Fruit fly (Drosophila melanogaster) whole organism, embryonic: ENCODE data around the gene Ythdf.

Experiments used
- Antp ChIP-seq: fragments of 200-800 bp; sonication (Bioruptor generic); optimal IDR thresholded peaks from 3 replicates; lab custom pipeline; 2016; ENCODE audit warnings: missing biosample characterization, missing genetic modification characterization
- Bdp1 ChIP-seq: fragments of 200-800 bp; sonication (Bioruptor generic); optimal IDR thresholded peaks from 3 replicates; lab custom pipeline; 2016; ENCODE audit warnings: missing biosample characterization, missing genetic modification characterization
- Bteb2 ChIP-seq: fragments of 200-800 bp; sonication (Bioruptor generic); optimal IDR thresholded peaks from 2 replicates; lab custom pipeline; 2016; ENCODE audit warnings: missing biosample characterization, missing genetic modification characterization
- CG11398 ChIP-seq: fragments of 200-800 bp; sonication (Bioruptor generic); optimal IDR thresholded peaks from 2 replicates; lab custom pipeline; 2016; ENCODE audit warnings: missing biosample characterization, missing genetic modification characterization
- CG11560 ChIP-seq: fragments of 200-800 bp; sonication (Bioruptor generic); IDR thresholded peaks from 3 replicates; pipeline ENCODE4 v1.3.6; 2022; ENCODE audit warnings: missing biosample characterization, missing genetic modification characterization
- CG12071 ChIP-seq: fragments of 200-800 bp; sonication (Bioruptor generic); optimal IDR thresholded peaks from 3 replicates; lab custom pipeline; 2018; ENCODE audit warnings: missing biosample characterization, mild to moderate bottlenecking, missing genetic modification characterization
- CG12391 ChIP-seq: fragments of 200-800 bp; sonication (Bioruptor generic); optimal IDR thresholded peaks from 3 replicates; lab custom pipeline; 2018; ENCODE audit warnings: missing biosample characterization, mild to moderate bottlenecking, missing genetic modification characterization, moderate library complexity
- CG14667 ChIP-seq: fragments of 200-800 bp; sonication (Bioruptor generic); IDR thresholded peaks from 2 replicates; pipeline ENCODE4 v1.3.6; 2022; ENCODE audit warnings: missing biosample characterization, missing genetic modification characterization
- CG1647 ChIP-seq: fragments of 200-800 bp; sonication (Bioruptor generic); optimal IDR thresholded peaks from 3 replicates; lab custom pipeline; 2016; ENCODE audit warnings: missing biosample characterization, missing genetic modification characterization
- CG1832 ChIP-seq: fragments of 200-800 bp; sonication (Bioruptor generic); optimal IDR thresholded peaks from 2 replicates; lab custom pipeline; 2017; ENCODE audit warnings: missing biosample characterization, mild to moderate bottlenecking, missing genetic modification characterization, inconsistent platforms
- CG18764 ChIP-seq: fragments of 200-800 bp; sonication (Bioruptor generic); optimal IDR thresholded peaks from 3 replicates; lab custom pipeline; 2016; ENCODE audit warnings: missing biosample characterization, missing genetic modification characterization
- CG2678 ChIP-seq: fragments of 200-800 bp; sonication (Bioruptor generic); optimal IDR thresholded peaks from 3 replicates; lab custom pipeline; 2019; ENCODE audit warnings: missing biosample characterization, mild to moderate bottlenecking, missing genetic modification characterization, moderate library complexity
- CG3281 ChIP-seq: fragments of 200-800 bp; sonication (Bioruptor generic); optimal IDR thresholded peaks from 3 replicates; lab custom pipeline; 2017; ENCODE audit warnings: missing biosample characterization, mild to moderate bottlenecking, missing genetic modification characterization
- CG34422 ChIP-seq: fragments of 200-800 bp; sonication (Bioruptor generic); IDR thresholded peaks from 3 replicates; pipeline ENCODE4 v1.3.6; 2022; ENCODE audit warnings: missing biosample characterization, missing genetic modification characterization
- CG4617 ChIP-seq: fragments of 200-800 bp; sonication (Bioruptor generic); optimal IDR thresholded peaks from 3 replicates; lab custom pipeline; 2016; ENCODE audit warnings: missing biosample characterization, missing genetic modification characterization, borderline replicate concordance
- CG6175 ChIP-seq: fragments of 200-800 bp; sonication (Bioruptor generic); IDR thresholded peaks from 3 replicates; pipeline ENCODE4 v1.3.6; 2022; ENCODE audit warnings: missing biosample characterization, missing genetic modification characterization
- CG6854 ChIP-seq: fragments of 200-800 bp; sonication (Bioruptor generic); optimal IDR thresholded peaks from 3 replicates; lab custom pipeline; 2017; ENCODE audit warnings: missing biosample characterization, mild to moderate bottlenecking, missing genetic modification characterization
- CG7745 ChIP-seq: fragments of 200-800 bp; sonication (Bioruptor generic); optimal IDR thresholded peaks from 2 replicates; lab custom pipeline; 2018; ENCODE audit warnings: missing biosample characterization, mild to moderate bottlenecking, missing genetic modification characterization, moderate library complexity
- CG7786 ChIP-seq: fragments of 200-800 bp; sonication (Bioruptor generic); optimal IDR thresholded peaks from 2 replicates; lab custom pipeline; 2016; ENCODE audit warnings: missing biosample characterization, missing genetic modification characterization
- Camta ChIP-seq: fragments of 200-800 bp; sonication (Bioruptor generic); optimal IDR thresholded peaks from 2 replicates; lab custom pipeline; 2016; ENCODE audit warnings: missing biosample characterization, missing genetic modification characterization
- D19B ChIP-seq: fragments of 200-800 bp; sonication (Bioruptor generic); optimal IDR thresholded peaks from 2 replicates; lab custom pipeline; 2017; ENCODE audit warnings: missing biosample characterization, mild to moderate bottlenecking, missing genetic modification characterization
- Dad ChIP-seq: fragments of 200-800 bp; sonication (Bioruptor generic); optimal IDR thresholded peaks from 3 replicates; lab custom pipeline; 2016; ENCODE audit warnings: missing biosample characterization, missing genetic modification characterization
- Dfd ChIP-seq, 2 experiments: fragments of >200 bp; optimal IDR thresholded peaks; 2 replicates each; lab custom pipeline; 2017; ENCODE audit warnings: missing biosample characterization in 2 of 2, missing genetic modification characterization in 2 of 2
- Dref ChIP-seq: fragments of 200-800 bp; sonication (Bioruptor generic); IDR thresholded peaks from 2 replicates; pipeline ENCODE4 v1.3.6; 2022; ENCODE audit warnings: missing biosample characterization, missing genetic modification characterization
- Drgx ChIP-seq: fragments of 200-800 bp; sonication (Bioruptor generic); IDR thresholded peaks from 2 replicates; pipeline ENCODE4 v1.3.6; 2022; ENCODE audit warnings: missing biosample characterization, missing genetic modification characterization
- Ets65A ChIP-seq: fragments of 200-800 bp; sonication (Bioruptor generic); peaks from one replicate; lab custom pipeline; 2016; ENCODE audit warnings: missing biosample characterization, missing genetic modification characterization
- Ets97D ChIP-seq: fragments of 200-800 bp; sonication (Bioruptor generic); optimal IDR thresholded peaks from 3 replicates; lab custom pipeline; 2016; ENCODE audit warnings: missing biosample characterization, missing genetic modification characterization
- HLHmδ ChIP-seq: fragments of 200-800 bp; sonication (Bioruptor generic); optimal IDR thresholded peaks from 2 replicates; lab custom pipeline; 2018; ENCODE audit warnings: missing biosample characterization, mild to moderate bottlenecking, missing genetic modification characterization, moderate library complexity
- Nf-YB ChIP-seq: fragments of 200-800 bp; sonication (Bioruptor generic); optimal IDR thresholded peaks from 3 replicates; lab custom pipeline; 2019; ENCODE audit warnings: missing biosample characterization, mild to moderate bottlenecking, missing genetic modification characterization, moderate library complexity
- Ravus ChIP-seq: fragments of 200-800 bp; sonication (Bioruptor generic); IDR thresholded peaks from 2 replicates; pipeline ENCODE4 v1.3.6; 2022; ENCODE audit warnings: missing biosample characterization, missing genetic modification characterization
- Sin3A ChIP-seq: fragments of >200 bp; optimal IDR thresholded peaks from 2 replicates; lab custom pipeline; 2018
- Ssrp ChIP-seq: fragments of 200-800 bp; sonication (Bioruptor generic); optimal IDR thresholded peaks from 2 replicates; lab custom pipeline; 2018; ENCODE audit warnings: missing biosample characterization, mild to moderate bottlenecking, missing genetic modification characterization, moderate library complexity
- YL-1 ChIP-seq: fragments of 200-800 bp; sonication (Bioruptor generic); optimal IDR thresholded peaks from 3 replicates; lab custom pipeline; 2017; ENCODE audit warnings: missing biosample characterization, mild to moderate bottlenecking, missing genetic modification characterization
- chinmo ChIP-seq: fragments of 200-800 bp; sonication (Bioruptor generic); IDR thresholded peaks from 4 replicates; pipeline ENCODE4 v1.3.6; 2022; ENCODE audit warnings: missing biosample characterization, missing genetic modification characterization; ENCODE audit not compliant: partially characterized antibody
- crol ChIP-seq: fragments of 200-800 bp; sonication (Bioruptor generic); IDR thresholded peaks from 2 replicates; pipeline ENCODE4 v1.3.6; 2022; ENCODE audit warnings: missing biosample characterization, missing genetic modification characterization
- da ChIP-seq: fragments of 200-800 bp; sonication (Bioruptor generic); optimal IDR thresholded peaks from 2 replicates; lab custom pipeline; 2016; ENCODE audit warnings: missing biosample characterization, missing genetic modification characterization
- dan ChIP-seq: fragments of 200-800 bp; sonication (Bioruptor generic); IDR thresholded peaks from 2 replicates; pipeline ENCODE4 v1.3.6; 2022; ENCODE audit warnings: missing biosample characterization, missing genetic modification characterization
- dpn ChIP-seq, 2 experiments: fragments of 200-800 bp; sonication (Bioruptor generic); optimal IDR thresholded peaks; 3 replicates each; lab custom pipeline; 2016; ENCODE audit warnings: missing biosample characterization in 2 of 2, missing genetic modification characterization in 2 of 2
- ems ChIP-seq: fragments of 200-800 bp; sonication (Bioruptor generic); optimal IDR thresholded peaks from 3 replicates; lab custom pipeline; 2016; ENCODE audit warnings: missing biosample characterization, missing genetic modification characterization
- ewg ChIP-seq: fragments of 200-800 bp; sonication (Bioruptor generic); optimal IDR thresholded peaks from 3 replicates; lab custom pipeline; 2017; ENCODE audit warnings: mild to moderate bottlenecking, missing biosample characterization, missing genetic modification reagents, missing genetic modification characterization
- gcm ChIP-seq: fragments of 200-800 bp; sonication (Bioruptor generic); optimal IDR thresholded peaks from 2 replicates; lab custom pipeline; 2019; ENCODE audit warnings: missing biosample characterization, mild to moderate bottlenecking, missing genetic modification characterization, moderate library complexity
- grn ChIP-seq: fragments of 200-800 bp; sonication (Bioruptor generic); optimal IDR thresholded peaks from 3 replicates; lab custom pipeline; 2017; ENCODE audit warnings: missing biosample characterization, missing genetic modification characterization
- gsb-n ChIP-seq: fragments of 200-800 bp; sonication (Bioruptor generic); optimal IDR thresholded peaks from 3 replicates; lab custom pipeline; 2018; ENCODE audit warnings: missing biosample characterization, mild to moderate bottlenecking, missing genetic modification characterization
- gt ChIP-seq: fragments of 200-800 bp; sonication (Bioruptor generic); IDR thresholded peaks from 2 replicates; pipeline ENCODE4 v1.3.6; 2022; ENCODE audit warnings: missing biosample characterization, missing genetic modification characterization
- hkb ChIP-seq, 2 experiments: fragments of 200-800 bp in 1 of 2; fragments of >200 bp in 1 of 2; sonication (Bioruptor generic) in 1 of 2; IDR thresholded peaks in 1 of 2; optimal IDR thresholded peaks in 1 of 2; 2 replicates each; pipeline versions ENCODE4 v1.3.6 to Lab custom; 2017 to 2022; ENCODE audit warnings: missing biosample characterization in 1 of 2, missing genetic modification characterization in 1 of 2
- lbe ChIP-seq: fragments of 200-800 bp; sonication (Bioruptor generic); optimal IDR thresholded peaks from 2 replicates; lab custom pipeline; 2016; ENCODE audit warnings: missing biosample characterization, mild to moderate bottlenecking, missing genetic modification characterization
- lilli ChIP-seq: fragments of 200-800 bp; sonication (Bioruptor generic); optimal IDR thresholded peaks from 3 replicates; lab custom pipeline; 2016; ENCODE audit warnings: missing biosample characterization, missing genetic modification characterization
- sd ChIP-seq: fragments of 200-800 bp; sonication (Bioruptor generic); optimal IDR thresholded peaks from 3 replicates; lab custom pipeline; 2018; ENCODE audit warnings: missing biosample characterization, mild to moderate bottlenecking, missing genetic modification characterization, moderate library complexity
- sens ChIP-seq: fragments of 200-800 bp; sonication (Bioruptor generic); peaks from one replicate; lab custom pipeline; 2016; ENCODE audit warnings: missing biosample characterization, missing genetic modification characterization
- sna ChIP-seq: fragments of 200-800 bp; sonication (Bioruptor generic); IDR thresholded peaks from 2 replicates; pipeline ENCODE4 v1.3.6; 2022; ENCODE audit warnings: missing biosample characterization, missing genetic modification characterization; ENCODE audit not compliant: partially characterized antibody
- tap ChIP-seq: fragments of 200-800 bp; optimal IDR thresholded peaks from 3 replicates; lab custom pipeline; 2019; ENCODE audit warnings: missing biosample characterization, mild to moderate bottlenecking, missing genetic modification characterization, moderate library complexity
- tup ChIP-seq: fragments of 200-800 bp; sonication (Bioruptor generic); optimal IDR thresholded peaks from 2 replicates; lab custom pipeline; 2016; ENCODE audit warnings: missing biosample characterization, mild to moderate bottlenecking, missing genetic modification characterization, moderate library complexity

Ythdf gene

dm6 chr3R:25039028-25039476 is at the start of gene Ythdf, which contains the start of gene bai (continued):
- TF ChIP-seq dan (GFP tag; lab: Robert Waterston, UW) (no peak), CG7745 (tag; lab: Kevin White, UChicago) (no peak), D19B (GFP tag; lab: Kevin White, UChicago) (no peak), CG14667 (GFP tag; lab: Robert Waterston, UW) (no peak), CG12071 (no peak), crol (GFP tag; lab: Robert Waterston, UW) (no peak), CG34422 (GFP tag; lab: Robert Waterston, UW) (no peak; the same call in 1 of the 3 replicates), CG4617 (peak; percentile 78), Dfd (GFP tag; optimal IDR thresholded peaks at IDR 0.05; lab: Kevin White, UChicago) (no peak), ems (GFP tag; lab: Kevin White, UChicago) (peak; percentile 15), CG11560 (no peak), gsb-n (no peak), gcm (GFP tag; lab: Kevin White, UChicago) (no peak), sna (GFP tag; lab: Robert Waterston, UW) (peak; percentile 90), CG6175 (GFP tag; lab: Robert Waterston, UW) (no peak), Ets97D (GFP tag; lab: Kevin White, UChicago) (peak; percentile 67), sd (no peak), Nf-YB (GFP tag; lab: Kevin White, UChicago) (no peak), CG1832 (GFP tag; lab: Kevin White, UChicago) (no peak), CG3281 (peak; percentile 56), tup (GFP tag; lab: Kevin White, UChicago) (peak; percentile 13), Camta (GFP tag; lab: Kevin White, UChicago) (peak; percentile 30), Dref (GFP tag; lab: Robert Waterston, UW) (peak; percentile 84), CG12391 (no peak), CG7786 (GFP tag; lab: Kevin White, UChicago) (peak; percentile 55), lilli (GFP tag; lab: Kevin White, UChicago) (peak; percentile 67), CG11398 (GFP tag; lab: Kevin White, UChicago) (peak; percentile 2), Dad (GFP tag; lab: Kevin White, UChicago) (peak; percentile 27), lbe (GFP tag; lab: Kevin White, UChicago) (peak; percentile 34), sens (peak; percentile 79), da (no peak), chinmo (GFP tag; lab: Robert Waterston, UW) (peak; percentile 57; the same call in 1 of the 4 replicates), Bteb2 (peak; percentile 53), CG18764 (GFP tag; lab: Kevin White, UChicago) (no peak), Drgx (GFP tag; lab: Robert Waterston, UW) (no peak), CG1647 (peak; percentile 18), grn (GFP tag; lab: Kevin White, UChicago) (no peak), Sin3A (lab: Kevin White, UChicago) (peak; percentile 95), hkb (optimal IDR thresholded peaks at IDR 0.05; lab: Kevin White, UChicago) (peak; percentile 83), hkb (GFP tag; IDR thresholded peaks at IDR 0.05; lab: Robert Waterston, UW) (no peak), HLHmδ (no peak), Ets65A (GFP tag; lab: Kevin White, UChicago) (peak; percentile 93), Bdp1 (GFP tag; lab: Kevin White, UChicago) (peak; percentile 11), Ssrp (no peak), Ravus (GFP tag; lab: Robert Waterston, UW) (no peak), Antp (no peak), dpn (GFP tag; optimal IDR thresholded peaks at IDR 0.05; lab: Kevin White, UChicago) (peak; percentile 47 to 54), CG2678 (no peak), gt (GFP tag; lab: Robert Waterston, UW) (no peak), CG6854 (GFP tag; lab: Kevin White, UChicago) (no peak), tap (tag; lab: Kevin White, UChicago) (no peak), YL-1 (GFP tag; lab: Kevin White, UChicago) (peak; percentile 88), ewg (GFP tag; lab: Kevin White, UChicago) (peak; percentile 35)
